Fruit fly (Drosophila melanogaster) whole organism, adult: ENCODE measurements around the gene Eh.

Experiments
- Hr96 ChIP-seq: fragments of 200-800 bp; sonication (Bioruptor generic); optimal IDR thresholded peaks from 2 replicates; lab custom pipeline; 2016; ENCODE audit warnings: missing biosample characterization, missing genetic modification characterization
- bab1 ChIP-seq: fragments of 200-800 bp; sonication (Bioruptor generic); optimal IDR thresholded peaks from 3 replicates; lab custom pipeline; 2019; ENCODE audit warnings: missing biosample characterization, mild to moderate bottlenecking, missing genetic modification characterization, moderate library complexity
- tj ChIP-seq: fragments of 200-800 bp; sonication (Bioruptor generic); optimal IDR thresholded peaks from 3 replicates; lab custom pipeline; 2017; ENCODE audit warnings: missing biosample characterization, mild to moderate bottlenecking, missing genetic modification characterization, moderate library complexity

DNA sequence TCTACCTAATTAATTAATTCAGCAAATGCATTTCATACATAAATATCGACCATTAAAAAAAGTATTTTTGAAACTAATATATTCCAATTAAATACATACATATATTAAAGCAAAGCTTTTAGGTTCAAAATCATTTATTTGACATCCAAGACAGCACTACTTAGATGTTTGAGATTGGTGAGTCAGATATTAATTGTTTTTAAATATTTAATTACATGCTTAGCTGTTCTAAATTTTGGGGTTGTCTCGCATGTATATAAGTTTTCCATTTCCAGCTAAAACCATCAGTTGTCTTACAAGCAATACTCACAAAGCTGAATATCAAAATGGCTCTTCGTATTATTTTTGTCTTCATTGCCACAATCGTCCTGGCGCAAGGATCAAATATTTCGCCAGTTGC is 30.2 kb downstream of the Eh start, which contains the start of gene CG42834:
- TF ChIP-seq tj (GFP tag; lab: Kevin White, UChicago) (no peak), Hr96 (no peak), bab1 (no peak)
